Worm (Caenorhabditis elegans): ENCODE measurements around the gene igdb-2.

- TF ChIP-seq dpl-1 (GFP tag; optimal IDR thresholded peaks at IDR 0.05) (no peak), ama-1 (optimal IDR thresholded peaks at IDR 0.05) (no peak), ama-1 (GFP tag; optimal IDR thresholded peaks at IDR 0.05) (no peak), T26A5.8 (tag; optimal IDR thresholded peaks at IDR 0.05) (no peak), Y53F4B.3 (GFP tag; IDR thresholded peaks at IDR 0.05) (no peak), him-1 (tag; optimal IDR thresholded peaks at IDR 0.05) (no peak), snpc-1.1 (tag; optimal IDR thresholded peaks at IDR 0.05; ENCODE audit: insufficient read depth) (no peak), hlh-12 (tag; optimal IDR thresholded peaks at IDR 0.05) (no peak)
Measured at ce11 chrIV:12520150-12520549, 51.7 kb downstream of the igdb-2 start, which contains the start of gene tsp-4.
